Worm (Caenorhabditis elegans): ENCODE results near the gene F36D3.4.

DNA sequence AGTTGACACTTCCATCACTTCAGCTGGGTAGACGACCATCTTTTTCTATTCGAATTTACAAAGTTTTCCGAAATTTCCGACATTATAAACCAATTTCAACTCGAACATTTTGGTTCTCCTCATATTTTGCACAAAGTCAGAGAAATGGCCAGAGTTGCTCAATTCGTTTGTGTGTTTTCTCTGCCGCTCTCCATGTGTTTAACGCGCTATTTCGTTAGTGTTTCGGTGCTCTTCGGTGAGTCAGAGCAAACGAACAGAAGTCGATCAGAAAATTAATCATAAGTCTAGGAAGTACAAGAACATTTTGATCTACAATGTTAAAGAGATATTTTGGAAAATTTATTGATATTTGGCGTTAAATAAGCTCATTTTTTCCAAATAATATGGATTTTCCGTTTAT lies 8.9 kb downstream of the F36D3.4 start, which contains the start of gene srr-3:
- TF ChIP-seq mdl-1 (tag; optimal IDR thresholded peaks at IDR 0.05) (no peak), ama-1 (optimal IDR thresholded peaks at IDR 0.05) (no peak), unc-62 (GFP tag; optimal IDR thresholded peaks at IDR 0.05) (no peak), alr-1 (tag; optimal IDR thresholded peaks at IDR 0.05) (no peak), crh-2 (tag; optimal IDR thresholded peaks at IDR 0.05) (no peak), blmp-1 (tag; optimal IDR thresholded peaks at IDR 0.05; ENCODE audit: insufficient read depth) (no peak)
